Worm (Caenorhabditis elegans) whole organism, mixed stage, embryonic: ENCODE data around the gene fbxc-23.

Experiments
- M03D4.4 ChIP-seq: sonication (generic microtip); optimal IDR thresholded peaks from 2 replicates; lab custom pipeline; 2017; ENCODE audit warnings: mild to moderate bottlenecking, missing genetic modification characterization, missing compliant biosample characterization
- blmp-1 ChIP-seq: fragments of 150-350 bp; optimal IDR thresholded peaks from 2 replicates; lab custom pipeline; 2014; ENCODE audit warnings: missing biosample characterization, missing genetic modification characterization
- ceh-43 ChIP-seq: fragments of 200-800 bp; sonication (Bioruptor generic); optimal IDR thresholded peaks from 2 replicates; lab custom pipeline; 2018; ENCODE audit warnings: mild to moderate bottlenecking, missing genetic modification characterization, moderate library complexity, missing compliant biosample characterization
- ceh-83 ChIP-seq: fragments of 200-800 bp; sonication (Bioruptor generic); optimal IDR thresholded peaks from 2 replicates; lab custom pipeline; 2018; ENCODE audit warnings: mild to moderate bottlenecking, missing genetic modification characterization, missing compliant biosample characterization
- elt-1 ChIP-seq: sonication (generic microtip); optimal IDR thresholded peaks from 2 replicates; lab custom pipeline; 2017; ENCODE audit warnings: missing genetic modification characterization, mild to moderate bottlenecking, missing compliant biosample characterization, antibody characterized with exemption, moderate library complexity, borderline replicate concordance; ENCODE audit not compliant: insufficient read depth
- elt-3 ChIP-seq: fragments of 150-350 bp; optimal IDR thresholded peaks from 2 replicates; lab custom pipeline; 2014; ENCODE audit warnings: missing biosample characterization, missing genetic modification characterization
- flh-1 ChIP-seq: fragments of 200-800 bp; sonication (Bioruptor generic); optimal IDR thresholded peaks from 2 replicates; lab custom pipeline; 2018; ENCODE audit warnings: mild to moderate bottlenecking, missing genetic modification characterization, moderate library complexity, missing compliant biosample characterization
- lin-32 ChIP-seq: fragments of 200-800 bp; sonication (Bioruptor generic); optimal IDR thresholded peaks from 2 replicates; lab custom pipeline; 2018; ENCODE audit warnings: mild to moderate bottlenecking, missing genetic modification characterization, missing compliant biosample characterization
- lsy-2 ChIP-seq: fragments of 150-350 bp; optimal IDR thresholded peaks from 2 replicates; lab custom pipeline; 2014; ENCODE audit warnings: missing biosample characterization, missing genetic modification characterization
- mab-5 ChIP-seq: fragments of 150-350 bp; optimal IDR thresholded peaks from 2 replicates; lab custom pipeline; 2014; ENCODE audit warnings: missing biosample characterization, missing genetic modification characterization
- mep-1 ChIP-seq: fragments of 150-350 bp; optimal IDR thresholded peaks from 2 replicates; lab custom pipeline; 2017; ENCODE audit warnings: missing biosample characterization, missing genetic modification reagents, missing genetic modification characterization, inconsistent platforms
- mls-2 ChIP-seq: sonication (generic microtip); optimal IDR thresholded peaks from 2 replicates; lab custom pipeline; 2016; ENCODE audit warnings: mild to moderate bottlenecking, missing genetic modification characterization, moderate library complexity, missing compliant biosample characterization
- nhr-12 ChIP-seq: fragments of 150-350 bp; optimal IDR thresholded peaks from 2 replicates; lab custom pipeline; 2014; ENCODE audit warnings: missing biosample characterization, missing genetic modification characterization
- nhr-237 ChIP-seq: fragments of 150-350 bp; optimal IDR thresholded peaks from 2 replicates; lab custom pipeline; 2014; ENCODE audit warnings: missing biosample characterization, missing genetic modification characterization
- nhr-28 ChIP-seq: fragments of 150-350 bp; optimal IDR thresholded peaks from 2 replicates; lab custom pipeline; 2014; ENCODE audit warnings: missing biosample characterization, missing genetic modification characterization
- nhr-76 ChIP-seq: sonication (generic microtip); optimal IDR thresholded peaks from 2 replicates; lab custom pipeline; 2017; ENCODE audit warnings: missing biosample characterization, missing genetic modification characterization
- pha-4 ChIP-seq: fragments of 150-350 bp; optimal IDR thresholded peaks from 2 replicates; lab custom pipeline; 2018; ENCODE audit warnings: missing biosample characterization, missing genetic modification reagents, missing genetic modification characterization
- sem-2 ChIP-seq: fragments of 200-800 bp; sonication (Bioruptor generic); optimal IDR thresholded peaks from 2 replicates; lab custom pipeline; 2018; ENCODE audit warnings: mild to moderate bottlenecking, missing genetic modification characterization, missing compliant biosample characterization
- snpc-4 ChIP-seq: fragments of 150-350 bp; optimal IDR thresholded peaks from 2 replicates; lab custom pipeline; 2014; ENCODE audit warnings: missing biosample characterization, missing genetic modification characterization
- sptf-1 ChIP-seq: sonication (generic microtip); optimal IDR thresholded peaks from 2 replicates; lab custom pipeline; 2017; ENCODE audit warnings: mild to moderate bottlenecking, missing genetic modification characterization, moderate library complexity, missing compliant biosample characterization
- tbx-8 ChIP-seq: fragments of 200-800 bp; sonication (Bioruptor generic); optimal IDR thresholded peaks from 2 replicates; lab custom pipeline; 2018; ENCODE audit warnings: mild to moderate bottlenecking, missing genetic modification characterization, moderate library complexity, missing compliant biosample characterization
- unc-39 ChIP-seq: fragments of 150-350 bp; optimal IDR thresholded peaks from 2 replicates; lab custom pipeline; 2014; ENCODE audit warnings: missing biosample characterization, missing genetic modification characterization
- unc-62 ChIP-seq: fragments of 150-350 bp; optimal IDR thresholded peaks from 2 replicates; lab custom pipeline; 2014; ENCODE audit warnings: missing biosample characterization, missing genetic modification reagents, missing genetic modification characterization

The fbxc-23 gene

DNA sequence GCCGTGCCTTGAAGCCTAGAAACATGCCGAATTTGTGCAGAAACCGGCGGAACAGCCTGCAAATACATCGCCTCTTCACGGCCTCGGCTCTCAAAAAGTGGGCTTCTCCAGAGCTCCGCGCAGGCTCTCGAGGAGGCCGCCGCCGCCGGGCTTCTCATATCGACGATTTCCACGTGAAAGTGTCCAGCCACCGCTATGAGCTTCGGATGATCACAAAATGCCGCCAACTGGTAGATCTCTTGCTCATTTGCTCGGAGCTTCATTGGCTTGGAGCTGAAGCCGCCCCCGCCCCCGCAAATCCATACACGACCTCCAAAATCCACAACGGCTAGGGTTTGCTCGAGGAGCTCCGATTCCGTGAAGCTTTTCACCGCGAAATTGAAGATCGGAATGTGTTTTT lies 35.8 kb downstream of the fbxc-23 start:
- TF ChIP-seq sptf-1 (tag; lab: Kevin White, UChicago), result no peak
- no peak for TF ChIP-seq flh-1 (GFP tag; lab: Kevin White, UChicago)
- no peak for TF ChIP-seq pha-4
- no peak for TF ChIP-seq mab-5 (tag; lab: Kevin White, UChicago)
- no peak for TF ChIP-seq tbx-8
- TF ChIP-seq nhr-12 (tag; lab: Kevin White, UChicago), result no peak
- no peak for TF ChIP-seq nhr-76 (tag; lab: Kevin White, UChicago)
- TF ChIP-seq unc-39, result no peak
- TF ChIP-seq M03D4.4 (tag; lab: Kevin White, UChicago), result no peak
- TF ChIP-seq elt-1, result no peak
- TF ChIP-seq blmp-1 (tag; lab: Kevin White, UChicago), result no peak

DNA sequence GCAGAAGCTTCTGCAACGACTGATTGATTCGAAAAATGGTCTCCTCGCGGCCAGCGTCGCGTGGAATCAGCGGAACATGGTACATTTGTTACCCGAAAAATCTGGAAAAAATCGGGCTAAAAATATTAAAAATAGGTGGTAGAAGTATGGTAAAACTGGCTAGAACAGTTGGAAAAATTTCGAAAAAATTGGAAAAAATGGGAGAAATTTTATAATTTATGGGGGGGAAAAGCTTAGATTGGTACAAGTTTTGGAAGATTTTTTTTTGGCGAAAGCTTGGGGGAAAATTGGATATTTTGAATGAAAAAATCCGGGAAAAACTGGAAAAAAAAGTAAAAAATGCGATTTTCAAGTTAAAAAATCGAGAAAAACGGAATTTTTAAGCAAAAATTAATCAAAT lies 48.8 kb downstream of the fbxc-23 start, which contains the start of gene ddl-2:
TSS of gene ddl-2 (minus strand) at position 101 of the 400 bp plus-strand sequence.
- TF ChIP-seq nhr-28, result no peak
- TF ChIP-seq unc-62, result no peak
- TF ChIP-seq mep-1 (tag; lab: Kevin White, UChicago), result no peak
- TF ChIP-seq nhr-237, result no peak
- no peak for TF ChIP-seq mls-2 (tag; lab: Kevin White, UChicago)
- TF ChIP-seq ceh-43 (GFP tag; lab: Kevin White, UChicago), result no peak
- no peak for TF ChIP-seq elt-3 (tag; lab: Kevin White, UChicago)
- no peak for TF ChIP-seq nhr-76 (tag; lab: Kevin White, UChicago)
- no peak for TF ChIP-seq flh-1 (GFP tag; lab: Kevin White, UChicago)
- no peak for TF ChIP-seq lin-32 (GFP tag; lab: Kevin White, UChicago)
- TF ChIP-seq pha-4, result no peak
- no peak for TF ChIP-seq snpc-4 (tag; lab: Kevin White, UChicago)
- TF ChIP-seq M03D4.4 (tag; lab: Kevin White, UChicago), result no peak
- no peak for TF ChIP-seq lsy-2 (tag; lab: Kevin White, UChicago)
- TF ChIP-seq sem-2 (GFP tag; lab: Kevin White, UChicago), result no peak
- no peak for TF ChIP-seq ceh-83 (GFP tag; lab: Kevin White, UChicago)
- no peak for TF ChIP-seq blmp-1 (tag; lab: Kevin White, UChicago)
